Fruit fly (Drosophila melanogaster): ENCODE results near the gene CG31125.

Gene CG31125

dm6 chr3R:24654770-24655322 is at the start of gene CG31125, which contains the start of gene CG6695:
TSS of gene CG31125 (minus strand) at chr3R:24654820.
TSS of gene CG6695 (plus strand) at chr3R:24655160.
- TF ChIP-seq noc (tag; optimal IDR thresholded peaks at IDR 0.05): no peak

DNA sequence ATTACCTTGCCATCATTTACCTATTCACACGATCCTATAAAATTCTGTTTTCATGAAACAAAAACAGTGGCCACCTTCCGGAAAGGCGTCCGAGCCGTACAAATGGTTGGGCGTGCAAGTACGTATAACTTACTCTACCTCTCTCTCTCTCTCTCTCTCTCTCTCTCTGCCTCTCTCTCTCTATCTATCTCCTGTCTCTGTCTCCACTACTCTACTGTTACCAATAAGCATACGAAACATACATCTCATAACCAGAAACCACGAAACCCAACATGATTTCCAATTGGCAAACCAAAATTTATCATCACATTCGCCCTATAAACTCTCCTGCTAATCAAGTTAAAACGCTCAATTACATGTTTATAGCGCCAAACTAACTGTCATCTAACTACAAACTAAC is 44.7 kb upstream of the CG31125 start:
- TF ChIP-seq noc (tag; optimal IDR thresholded peaks at IDR 0.05): no peak

- TF ChIP-seq noc (tag; optimal IDR thresholded peaks at IDR 0.05): no peak
Measured at dm6 chr3R:24692863-24693262, 38.2 kb upstream of the CG31125 start.

dm6 chr3R:24671662-24672061 is 17.0 kb upstream of the CG31125 start:
- TF ChIP-seq noc (tag; optimal IDR thresholded peaks at IDR 0.05): no peak

DNA sequence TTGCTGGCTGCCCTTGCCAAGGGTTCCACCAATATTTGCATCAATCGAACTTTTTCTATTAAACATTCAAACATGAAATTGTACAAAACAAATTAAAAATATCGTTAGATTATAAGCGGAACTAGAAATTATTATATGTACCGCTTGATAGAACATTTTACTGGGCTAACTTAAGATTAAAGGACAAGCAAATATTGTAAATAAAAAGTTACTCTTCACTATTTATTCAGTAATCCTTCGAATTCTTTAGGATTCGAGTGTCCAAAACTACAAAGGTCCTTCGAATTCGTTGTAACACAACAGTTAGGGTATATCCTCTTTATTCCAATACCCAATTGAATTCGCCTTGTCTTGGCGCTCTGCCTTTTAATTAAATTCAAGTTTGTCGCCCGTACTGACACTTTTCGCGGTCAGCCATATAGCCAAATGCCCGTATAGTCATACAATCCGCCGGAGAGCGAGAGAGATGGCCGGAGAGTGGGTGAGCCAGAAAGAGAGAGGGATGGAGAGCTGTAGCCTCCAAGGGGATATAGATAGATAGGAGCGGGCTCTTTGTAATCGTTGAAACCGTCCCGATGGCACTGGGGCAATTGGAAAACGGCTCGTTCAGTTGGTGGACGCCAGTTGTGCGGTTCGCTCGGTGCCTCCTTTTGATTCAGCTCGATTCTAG is 13.1 kb upstream of the CG31125 start:
- TF ChIP-seq noc (tag; optimal IDR thresholded peaks at IDR 0.05): no peak

DNA sequence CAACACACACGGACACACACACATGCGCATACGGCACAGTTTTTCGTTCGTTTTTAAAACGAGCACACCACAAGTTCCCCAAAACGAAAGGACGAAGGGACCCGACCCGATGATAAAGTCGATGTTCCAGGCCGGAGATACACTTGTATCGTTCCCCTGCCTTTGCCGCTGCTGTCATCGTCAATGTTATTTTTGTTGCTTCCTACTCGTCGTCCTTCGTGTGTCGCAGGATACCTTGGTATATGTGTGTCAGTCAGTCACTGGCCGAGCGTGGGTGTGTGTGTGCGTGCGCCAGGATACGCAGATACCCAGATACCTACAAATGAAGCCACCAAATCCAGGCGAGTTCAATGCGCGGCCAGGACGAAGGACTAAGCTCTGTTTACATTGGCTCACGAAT is 8.4 kb upstream of the CG31125 start:
- TF ChIP-seq noc (tag; optimal IDR thresholded peaks at IDR 0.05): no peak

DNA sequence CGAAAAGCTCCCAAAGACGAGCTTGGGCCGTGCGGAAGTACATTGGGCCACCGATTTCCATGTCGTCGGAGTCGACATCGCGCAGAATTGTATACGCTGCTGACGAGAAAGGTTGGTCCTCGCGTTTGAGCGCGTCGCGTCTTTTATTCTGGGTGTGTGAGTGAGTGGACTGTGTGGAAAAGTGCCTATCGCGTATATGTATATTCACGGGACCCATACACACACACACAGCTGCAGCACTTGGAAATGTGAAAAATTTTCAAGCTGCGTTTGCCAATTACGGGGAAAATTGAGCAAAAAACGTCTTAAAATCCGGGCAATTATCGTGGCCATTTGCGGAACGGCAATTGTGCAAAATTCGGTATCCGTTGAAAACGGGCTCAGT is 7.8 kb upstream of the CG31125 start, which contains the start of gene slo:
Gene slo (plus strand): TSS at position 80 of the 385 bp plus-strand sequence.
- no peak for TF ChIP-seq noc (tag; optimal IDR thresholded peaks at IDR 0.05)

DNA sequence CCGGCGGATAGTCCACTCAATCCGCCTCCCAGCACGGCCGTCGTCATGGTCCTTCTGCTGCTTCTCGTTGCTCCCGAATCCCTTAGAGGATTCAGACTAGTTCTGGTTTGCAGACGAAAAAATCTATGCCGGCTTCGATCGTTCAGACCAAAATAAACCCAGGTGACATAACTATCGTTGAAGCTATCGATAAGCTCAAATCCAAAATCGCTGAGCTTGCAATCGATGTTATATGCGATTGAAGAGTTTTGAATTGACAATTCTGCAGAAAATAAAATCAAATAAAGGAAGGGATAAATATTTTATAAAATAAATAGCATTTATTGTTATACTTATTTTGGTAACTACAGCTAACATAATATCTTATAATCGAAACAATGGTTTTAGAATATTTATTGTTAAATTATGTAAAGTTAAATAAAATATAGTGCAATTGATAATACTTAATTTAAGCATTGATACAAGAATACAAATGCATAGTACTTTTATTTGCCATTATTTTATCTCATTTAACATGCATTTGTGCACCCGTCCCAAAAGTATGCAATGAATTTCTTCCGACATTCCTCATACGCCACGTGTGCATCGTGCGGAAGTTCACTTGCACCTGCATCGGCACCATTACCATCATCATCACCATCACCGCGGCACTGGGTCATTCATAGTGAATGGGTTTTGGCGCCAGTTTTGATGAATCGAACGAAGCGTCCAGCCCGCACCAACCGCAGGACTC is 7.2 kb upstream of the CG31125 start, which contains the start of gene Ppox:
Gene Ppox (minus strand): TSS at position 173 of the 733 bp plus-strand sequence.
- no peak for TF ChIP-seq noc (tag; optimal IDR thresholded peaks at IDR 0.05)

DNA sequence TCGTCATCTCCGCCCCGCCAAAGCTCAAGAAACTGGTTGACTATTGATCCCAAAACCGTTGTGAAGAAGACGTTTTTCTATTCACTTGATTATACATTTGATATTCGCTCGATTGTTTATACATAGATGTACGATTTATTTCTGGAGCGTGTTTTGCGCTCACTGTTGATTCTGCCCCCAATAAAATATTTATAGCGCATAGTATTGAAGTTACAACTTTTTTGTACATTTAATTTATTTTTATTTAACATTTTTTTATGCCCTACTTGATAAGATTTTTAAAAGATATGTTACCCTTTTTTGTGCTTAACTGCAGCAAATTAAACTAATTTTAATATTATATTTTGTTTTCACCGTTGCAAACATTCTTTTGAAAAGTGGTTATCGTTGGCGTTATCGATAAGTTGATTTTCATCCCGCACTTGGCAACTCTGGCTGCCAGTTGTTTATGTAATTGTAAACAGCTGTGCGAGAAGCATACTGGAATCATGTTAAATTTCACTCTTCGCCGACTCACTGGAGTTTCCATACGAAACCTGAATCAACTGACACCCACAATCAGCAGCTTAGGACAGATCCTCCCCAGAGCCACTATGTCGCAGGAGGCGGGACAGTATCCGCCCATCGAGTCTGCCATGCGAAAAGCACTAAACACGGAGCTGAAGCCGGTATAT is 4.7 kb upstream of the CG31125 start, which contains the start of gene CG31126:
Gene CG31126 (plus strand): TSS at position 449 of the 674 bp plus-strand sequence.
- no peak for TF ChIP-seq noc (tag; optimal IDR thresholded peaks at IDR 0.05)

- no peak for TF ChIP-seq noc (tag; optimal IDR thresholded peaks at IDR 0.05)
Measured at dm6 chr3R:24651044-24651459, 3.6 kb downstream of the CG31125 start.

- no peak for TF ChIP-seq noc (tag; optimal IDR thresholded peaks at IDR 0.05)
Measured at dm6 chr3R:24649923-24650322, 4.7 kb downstream of the CG31125 start, which contains the start of the genes puf and ash2. TSS of gene puf (minus strand) at chr3R:24650043. TSS of gene ash2 (plus strand) at chr3R:24650125.

- no peak for TF ChIP-seq noc (tag; optimal IDR thresholded peaks at IDR 0.05)
Measured at dm6 chr3R:24634957-24635356, 19.7 kb downstream of the CG31125 start, which contains the start of gene MtnF. TSS of gene MtnF (minus strand) at chr3R:24635165.

- TF ChIP-seq noc (tag; optimal IDR thresholded peaks at IDR 0.05): no peak
Measured at dm6 chr3R:24634312-24634711, 20.3 kb downstream of the CG31125 start.

dm6 chr3R:24629877-24630808 is 24.5 kb downstream of the CG31125 start, which contains the start of gene Wsck:
TSS of gene Wsck (minus strand) at chr3R:24630075.
- no peak for TF ChIP-seq noc (tag; optimal IDR thresholded peaks at IDR 0.05)

DNA sequence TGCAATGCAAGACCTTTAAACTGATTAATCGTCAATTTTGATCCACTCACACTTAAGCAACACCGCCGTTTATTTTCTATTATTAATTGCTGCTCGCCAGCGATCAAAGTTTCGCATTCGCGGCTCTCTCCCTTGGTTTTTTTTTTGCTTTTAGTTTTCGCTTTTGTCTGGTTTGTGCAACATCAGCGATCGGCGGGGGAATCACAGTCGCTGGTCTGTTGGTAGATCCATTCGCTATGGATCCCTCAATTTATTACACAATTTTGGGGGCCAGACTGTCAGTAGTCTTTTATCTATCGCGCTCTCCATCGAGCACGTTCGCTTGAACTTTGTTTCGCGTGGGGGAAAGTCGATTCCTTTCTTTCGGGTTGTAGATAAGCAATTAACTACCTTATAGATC is 28.0 kb downstream of the CG31125 start:
- TF ChIP-seq noc (tag; optimal IDR thresholded peaks at IDR 0.05): no peak
